Fruit fly (Drosophila melanogaster) whole organism, adult: ENCODE results near the gene ocn.

Source experiments
- CG11617 ChIP-seq: fragments of 200-800 bp; sonication (Bioruptor generic); optimal IDR thresholded peaks from 2 replicates; lab custom pipeline; 2017; ENCODE audit warnings: mild to moderate bottlenecking, missing biosample characterization, missing genetic modification reagents, missing genetic modification characterization
- CG12768 ChIP-seq: fragments of 200-800 bp; sonication (Bioruptor generic); optimal IDR thresholded peaks from 2 replicates; lab custom pipeline; 2017; ENCODE audit warnings: missing biosample characterization, missing genetic modification characterization, mild to moderate bottlenecking, moderate library complexity, missing genetic modification reagents
- CG33017 ChIP-seq: fragments of 200-800 bp; sonication (Bioruptor generic); optimal IDR thresholded peaks from 2 replicates; lab custom pipeline; 2018; ENCODE audit warnings: missing biosample characterization, mild to moderate bottlenecking, missing genetic modification characterization, moderate library complexity
- CG7101 ChIP-seq: fragments of 200-800 bp; sonication (Bioruptor generic); optimal IDR thresholded peaks from 2 replicates; lab custom pipeline; 2018; ENCODE audit warnings: missing biosample characterization, mild to moderate bottlenecking, missing genetic modification characterization, moderate library complexity
- Crg-1 ChIP-seq: fragments of 200-800 bp; sonication (Bioruptor generic); optimal IDR thresholded peaks from 2 replicates; lab custom pipeline; 2016; ENCODE audit warnings: missing biosample characterization, missing genetic modification characterization
- Mnt ChIP-seq: fragments of 200-800 bp; sonication (Bioruptor generic); optimal IDR thresholded peaks from 2 replicates; lab custom pipeline; 2016; ENCODE audit warnings: missing biosample characterization, mild to moderate bottlenecking, missing genetic modification characterization
- cic ChIP-seq: fragments of 200-800 bp; sonication (Bioruptor generic); optimal IDR thresholded peaks from 2 replicates; lab custom pipeline; 2017; ENCODE audit warnings: missing biosample characterization, mild to moderate bottlenecking, missing genetic modification characterization, moderate library complexity
- kay ChIP-seq: fragments of 200-800 bp; sonication (Bioruptor generic); peaks from one replicate; lab custom pipeline; 2016; ENCODE audit warnings: missing biosample characterization, missing genetic modification characterization, borderline replicate concordance
- pad ChIP-seq: fragments of 200-800 bp; sonication (Bioruptor generic); optimal IDR thresholded peaks from 3 replicates; lab custom pipeline; 2017; ENCODE audit warnings: missing biosample characterization, missing genetic modification characterization, mild to moderate bottlenecking, moderate library complexity, missing genetic modification reagents
- tj ChIP-seq: fragments of 200-800 bp; sonication (Bioruptor generic); optimal IDR thresholded peaks from 3 replicates; lab custom pipeline; 2017; ENCODE audit warnings: missing biosample characterization, mild to moderate bottlenecking, missing genetic modification characterization, moderate library complexity
- toe ChIP-seq: fragments of 200-800 bp; sonication (Bioruptor generic); optimal IDR thresholded peaks from 2 replicates; lab custom pipeline; 2016; ENCODE audit warnings: missing biosample characterization, missing genetic modification characterization

dm6 chr3R:30070198-30070597 is 32.7 kb upstream of the ocn start:
- TF ChIP-seq CG33017 (tag; lab: Kevin White, UChicago) (no peak), CG12768 (GFP tag; lab: Kevin White, UChicago) (no peak), Mnt (GFP tag; lab: Kevin White, UChicago) (no peak), cic (GFP tag; lab: Kevin White, UChicago) (no peak), tj (GFP tag; lab: Kevin White, UChicago) (no peak), Crg-1 (GFP tag; lab: Kevin White, UChicago) (no peak), kay (GFP tag; lab: Kevin White, UChicago) (no peak), CG11617 (GFP tag; lab: Kevin White, UChicago) (no peak), pad (GFP tag; lab: Kevin White, UChicago) (no peak), toe (GFP tag; lab: Kevin White, UChicago) (no peak), CG7101 (tag; lab: Kevin White, UChicago) (no peak)
